ENCODE assay signal across 4 fruit fly cellular contexts in genomic region chr3R:20587630-20588479, dm6.
TF ChIP-seq lines count a peak whose summit lies in the region.

Gene Septin2, minus strand, starts transcription at chr3R:20588356.

TF ChIP-seq in whole organism, adult, 20 proteins besides CTCF, POLR2A, EP300 and RAD21 (continued from another document):
- TF ChIP-seq Mnt (GFP tag; optimal IDR thresholded peaks at IDR 0.05; lab: Kevin White, UChicago) (peak; percentile 45), tj (GFP tag; optimal IDR thresholded peaks at IDR 0.05; lab: Kevin White, UChicago) (peak; percentile 57)

TF ChIP-seq in whole organism, embryonic, 481 proteins besides CTCF, POLR2A, EP300 and RAD21 (continued from another document and continues in another):
- TF ChIP-seq tna (GFP tag; IDR thresholded peaks at IDR 0.05; lab: Robert Waterston, UW; ENCODE audit: partially characterized antibody), result no peak
- peak; percentile 88 for TF ChIP-seq tio (GFP tag; optimal IDR thresholded peaks at IDR 0.05; lab: Kevin White, UChicago)
- peak; percentile 59 for TF ChIP-seq salm (tag; optimal IDR thresholded peaks at IDR 0.05; lab: Kevin White, UChicago)
- TF ChIP-seq chif (GFP tag; optimal IDR thresholded peaks at IDR 0.05; lab: Kevin White, UChicago), result peak; percentile 49 to 83
- peak; percentile 74 for TF ChIP-seq Hr3 (GFP tag; optimal IDR thresholded peaks at IDR 0.05; lab: Kevin White, UChicago)
- TF ChIP-seq rib (GFP tag; IDR thresholded peaks at IDR 0.05; lab: Robert Waterston, UW), result no peak
- TF ChIP-seq CG1233 (GFP tag; optimal IDR thresholded peaks at IDR 0.05; lab: Kevin White, UChicago), result peak; percentile 84
- TF ChIP-seq Trl (optimal IDR thresholded peaks at IDR 0.05; lab: Kevin White, UChicago), result no peak
- peak; percentile 43 for TF ChIP-seq Trl (GFP tag; optimal IDR thresholded peaks at IDR 0.05; lab: Kevin White, UChicago)
- no peak for TF ChIP-seq Jarid2 (GFP tag; optimal IDR thresholded peaks at IDR 0.05; lab: Kevin White, UChicago)
- TF ChIP-seq unpg (GFP tag; optimal IDR thresholded peaks at IDR 0.05; lab: Kevin White, UChicago), result peak; percentile 59
- 0 out of 3 replicates have a peak, but pooled peaks have one; percentile 31 for TF ChIP-seq CG2889 (GFP tag; IDR thresholded peaks at IDR 0.05; lab: Robert Waterston, UW)
- TF ChIP-seq sna (GFP tag; IDR thresholded peaks at IDR 0.05; lab: Robert Waterston, UW; ENCODE audit: partially characterized antibody), result peak; percentile 42; the same call in 1 of the 2 replicates
- peak; percentile 27 for TF ChIP-seq CG9609 (GFP tag; optimal IDR thresholded peaks at IDR 0.05; lab: Kevin White, UChicago)
- no peak for TF ChIP-seq mirr (GFP tag; optimal IDR thresholded peaks at IDR 0.05; lab: Kevin White, UChicago)
- TF ChIP-seq cad (GFP tag; optimal IDR thresholded peaks at IDR 0.05; lab: Kevin White, UChicago), result no peak
- TF ChIP-seq Med (GFP tag; lab: Kevin White, UChicago), result peak; percentile 86
- no peak for TF ChIP-seq Ets65A (GFP tag; lab: Kevin White, UChicago)
- peak; percentile 54; the same call in 1 of the 2 replicates for TF ChIP-seq CG17328 (GFP tag; IDR thresholded peaks at IDR 0.05; lab: Robert Waterston, UW)
- peak; percentile 82 for TF ChIP-seq org-1 (GFP tag; optimal IDR thresholded peaks at IDR 0.05; lab: Kevin White, UChicago)
- TF ChIP-seq Doc2 (GFP tag; IDR thresholded peaks at IDR 0.05; lab: Robert Waterston, UW), result no peak
- TF ChIP-seq Dfd (GFP tag; optimal IDR thresholded peaks at IDR 0.05; lab: Kevin White, UChicago), result no peak
- TF ChIP-seq CG13296 (GFP tag; optimal IDR thresholded peaks at IDR 0.05; lab: Kevin White, UChicago), result peak; percentile 78
- TF ChIP-seq CG10147 (GFP tag; optimal IDR thresholded peaks at IDR 0.05; lab: Kevin White, UChicago), result peak; percentile 62
- peak; percentile 37; the same call in 1 of the 2 replicates for TF ChIP-seq E2f2 (GFP tag; IDR thresholded peaks at IDR 0.05; lab: Robert Waterston, UW)
- peak; percentile 91 for TF ChIP-seq CG11504 (tag; optimal IDR thresholded peaks at IDR 0.05; lab: Kevin White, UChicago)
- TF ChIP-seq CG1603 (tag; optimal IDR thresholded peaks at IDR 0.05; lab: Kevin White, UChicago), result peak; percentile 47
- no peak for TF ChIP-seq usp (GFP tag; optimal IDR thresholded peaks at IDR 0.05; lab: Kevin White, UChicago)
- TF ChIP-seq pros (GFP tag; optimal IDR thresholded peaks at IDR 0.05; lab: Kevin White, UChicago), result no peak
- peak; percentile 88 for TF ChIP-seq gem (tag; optimal IDR thresholded peaks at IDR 0.05; lab: Kevin White, UChicago)
- peak; percentile 26 for TF ChIP-seq Ets97D (GFP tag; optimal IDR thresholded peaks at IDR 0.05; lab: Kevin White, UChicago)
- TF ChIP-seq Poxn (GFP tag; IDR thresholded peaks at IDR 0.05; lab: Robert Waterston, UW), result no peak
- peak; percentile 95 for TF ChIP-seq Sox100B (GFP tag; optimal IDR thresholded peaks at IDR 0.05; lab: Kevin White, UChicago)
- TF ChIP-seq odd (GFP tag; optimal IDR thresholded peaks at IDR 0.05; lab: Kevin White, UChicago), result peak; percentile 85
- no peak for TF ChIP-seq prd (optimal IDR thresholded peaks at IDR 0.05; lab: Kevin White, UChicago)
- TF ChIP-seq prd (GFP tag; IDR thresholded peaks at IDR 0.05; lab: Robert Waterston, UW), result peak; percentile 72
- TF ChIP-seq knrl (GFP tag; IDR thresholded peaks at IDR 0.05; lab: Robert Waterston, UW; ENCODE audit: partially characterized antibody), result no peak
- peak; percentile 89 for TF ChIP-seq CG2678 (tag; optimal IDR thresholded peaks at IDR 0.05; lab: Kevin White, UChicago)
- peak; percentile 73 for TF ChIP-seq lmd (GFP tag; IDR thresholded peaks at IDR 0.05; lab: Robert Waterston, UW)
- peak; percentile 68 for TF ChIP-seq Hmr (GFP tag; optimal IDR thresholded peaks at IDR 0.05; lab: Kevin White, UChicago)
- TF ChIP-seq CG11560 (tag; IDR thresholded peaks at IDR 0.05; lab: Robert Waterston, UW), result 0 out of 3 replicates have a peak, but pooled peaks have one; percentile 14
- TF ChIP-seq CG18619 (GFP tag; optimal IDR thresholded peaks at IDR 0.05; lab: Kevin White, UChicago), result peak; percentile 80
- peak; percentile 59 for TF ChIP-seq CG14441 (GFP tag; IDR thresholded peaks at IDR 0.05; lab: Robert Waterston, UW)

TF ChIP-seq in whole organism, prepupa, 60 proteins besides CTCF, POLR2A, EP300 and RAD21 (continued from another document):
- peak; percentile 97 for TF ChIP-seq CG32006 (GFP tag; optimal IDR thresholded peaks at IDR 0.05; lab: Kevin White, UChicago)
- peak; percentile 82 for TF ChIP-seq dac (GFP tag; optimal IDR thresholded peaks at IDR 0.05; lab: Kevin White, UChicago)
- TF ChIP-seq CG16779 (tag; optimal IDR thresholded peaks at IDR 0.05; lab: Kevin White, UChicago), result peak; percentile 81
- peak; percentile 77 for TF ChIP-seq CG1621 (tag; optimal IDR thresholded peaks at IDR 0.05; lab: Kevin White, UChicago)
- peak; percentile 96 for TF ChIP-seq Met (GFP tag; optimal IDR thresholded peaks at IDR 0.05; lab: Kevin White, UChicago)
- TF ChIP-seq CG6163 (GFP tag; IDR thresholded peaks at IDR 0.05; lab: Robert Waterston, UW), result peak; percentile 78
- peak; percentile 99 for TF ChIP-seq Eip78C (GFP tag; lab: Kevin White, UChicago)
- peak; percentile 75 for TF ChIP-seq Gug (GFP tag; IDR thresholded peaks at IDR 0.05; lab: Robert Waterston, UW)
- peak; percentile 94 for TF ChIP-seq CG8632 (GFP tag; optimal IDR thresholded peaks at IDR 0.05; lab: Kevin White, UChicago)
- TF ChIP-seq CG11902 (GFP tag; optimal IDR thresholded peaks at IDR 0.05; lab: Kevin White, UChicago), result peak; percentile 85
- no peak for TF ChIP-seq CG4318 (GFP tag; optimal IDR thresholded peaks at IDR 0.05; lab: Kevin White, UChicago)
- peak; percentile 80 for TF ChIP-seq CG9139 (GFP tag; optimal IDR thresholded peaks at IDR 0.05; lab: Kevin White, UChicago)
- peak; percentile 92 for TF ChIP-seq cyc (GFP tag; optimal IDR thresholded peaks at IDR 0.05; lab: Kevin White, UChicago)
- TF ChIP-seq acj6 (GFP tag; optimal IDR thresholded peaks at IDR 0.05; lab: Kevin White, UChicago), result peak; percentile 92
- TF ChIP-seq spab (GFP tag; optimal IDR thresholded peaks at IDR 0.05; lab: Kevin White, UChicago), result peak; percentile 90
- peak; percentile 96 for TF ChIP-seq esn (GFP tag; optimal IDR thresholded peaks at IDR 0.05; lab: Kevin White, UChicago)
- peak; percentile 92 for TF ChIP-seq fd59A (GFP tag; optimal IDR thresholded peaks at IDR 0.05; lab: Kevin White, UChicago)
- TF ChIP-seq CG31627 (GFP tag; optimal IDR thresholded peaks at IDR 0.05; lab: Kevin White, UChicago), result peak; percentile 94
- TF ChIP-seq CG3032 (tag; optimal IDR thresholded peaks at IDR 0.05; lab: Kevin White, UChicago), result peak; percentile 85
- TF ChIP-seq Blimp-1 (GFP tag; optimal IDR thresholded peaks at IDR 0.05; lab: Kevin White, UChicago), result peak; percentile 85
- TF ChIP-seq CG34406 (GFP tag; optimal IDR thresholded peaks at IDR 0.05; lab: Kevin White, UChicago), result peak; percentile 92
- peak; percentile 89 for TF ChIP-seq Ets96B (tag; optimal IDR thresholded peaks at IDR 0.05; lab: Kevin White, UChicago)
- peak; percentile 93 for TF ChIP-seq pdm3 (GFP tag; optimal IDR thresholded peaks at IDR 0.05; lab: Kevin White, UChicago)
- TF ChIP-seq CG7368 (GFP tag; optimal IDR thresholded peaks at IDR 0.05; lab: Kevin White, UChicago), result peak; percentile 91
- TF ChIP-seq CG8319 (GFP tag; optimal IDR thresholded peaks at IDR 0.05; lab: Kevin White, UChicago), result peak; percentile 92
- peak; percentile 94 for TF ChIP-seq net (GFP tag; optimal IDR thresholded peaks at IDR 0.05; lab: Kevin White, UChicago)
- peak; percentile 94 for TF ChIP-seq Sox102F (GFP tag; optimal IDR thresholded peaks at IDR 0.05; lab: Kevin White, UChicago)
- TF ChIP-seq Hr39 (GFP tag; optimal IDR thresholded peaks at IDR 0.05; lab: Kevin White, UChicago), result peak; percentile 93
- TF ChIP-seq CG11762 (GFP tag; optimal IDR thresholded peaks at IDR 0.05; lab: Kevin White, UChicago; ENCODE audit: insufficient read depth), result peak; percentile 95
- TF ChIP-seq CG3919 (GFP tag; optimal IDR thresholded peaks at IDR 0.05; lab: Kevin White, UChicago), result peak; percentile 94
- peak; percentile 87 for TF ChIP-seq Lpt (GFP tag; optimal IDR thresholded peaks at IDR 0.05; lab: Kevin White, UChicago)
- TF ChIP-seq CG8119 (GFP tag; IDR thresholded peaks at IDR 0.05; lab: Robert Waterston, UW), result peak; percentile 94
- peak; percentile 88 for TF ChIP-seq Sox15 (GFP tag; optimal IDR thresholded peaks at IDR 0.05; lab: Kevin White, UChicago)
- peak; percentile 96 for TF ChIP-seq topi (GFP tag; optimal IDR thresholded peaks at IDR 0.05; lab: Kevin White, UChicago)
- peak; percentile 82 to 88 for TF ChIP-seq ss (GFP tag; optimal IDR thresholded peaks at IDR 0.05; lab: Kevin White, UChicago)
- TF ChIP-seq dsx (GFP tag; optimal IDR thresholded peaks at IDR 0.05; lab: Kevin White, UChicago; ENCODE audit: poor library complexity, severe bottlenecking), result peak; percentile 85
- TF ChIP-seq eg (GFP tag; IDR thresholded peaks at IDR 0.05; lab: Robert Waterston, UW), result peak; percentile 82
- TF ChIP-seq CG10669 (GFP tag; optimal IDR thresholded peaks at IDR 0.05; lab: Kevin White, UChicago), result peak; percentile 95
- TF ChIP-seq CG6854 (GFP tag; optimal IDR thresholded peaks at IDR 0.05; lab: Kevin White, UChicago), result peak; percentile 91
- peak; percentile 80 for TF ChIP-seq fd85E (GFP tag; optimal IDR thresholded peaks at IDR 0.05; lab: Kevin White, UChicago)
TF ChIP-seq in whole organism, prepupa: peak in this region for 58.

TF ChIP-seq in whole organism, wandering third instar larva, 38 proteins besides CTCF, POLR2A, EP300 and RAD21 (continued from another document):
- peak; percentile 91 for TF ChIP-seq fru (GFP tag; optimal IDR thresholded peaks at IDR 0.05; lab: Kevin White, UChicago)
- no peak for TF ChIP-seq pan (optimal IDR thresholded peaks at IDR 0.05; lab: Kevin White, UChicago)
- TF ChIP-seq Hr78 (GFP tag; optimal IDR thresholded peaks at IDR 0.05; lab: Kevin White, UChicago), result no peak
- TF ChIP-seq tai (GFP tag; optimal IDR thresholded peaks at IDR 0.05; lab: Kevin White, UChicago), result no peak
- peak; percentile 94 for TF ChIP-seq h (GFP tag; optimal IDR thresholded peaks at IDR 0.05; lab: Kevin White, UChicago)
- TF ChIP-seq Hnf4 (GFP tag; optimal IDR thresholded peaks at IDR 0.05; lab: Kevin White, UChicago), result peak; percentile 88
- TF ChIP-seq dmrt93B (GFP tag; optimal IDR thresholded peaks at IDR 0.05; lab: Kevin White, UChicago), result peak; percentile 89
- TF ChIP-seq Vsx2 (GFP tag; optimal IDR thresholded peaks at IDR 0.05; lab: Kevin White, UChicago; ENCODE audit: partially characterized antibody), result no peak
- no peak for TF ChIP-seq dl (GFP tag; optimal IDR thresholded peaks at IDR 0.05; lab: Kevin White, UChicago; ENCODE audit: insufficient read depth in 1 of 2, partially characterized antibody in 2 of 2)
- TF ChIP-seq usp (GFP tag; optimal IDR thresholded peaks at IDR 0.05; lab: Kevin White, UChicago), result no peak
- TF ChIP-seq HLH106 (tag; optimal IDR thresholded peaks at IDR 0.05; lab: Kevin White, UChicago), result peak; percentile 88
- TF ChIP-seq Sp1 (GFP tag; optimal IDR thresholded peaks at IDR 0.05; lab: Kevin White, UChicago), result peak; percentile 91
- TF ChIP-seq sv (GFP tag; optimal IDR thresholded peaks at IDR 0.05; lab: Kevin White, UChicago), result no peak
- no peak for TF ChIP-seq Abd-B (GFP tag; optimal IDR thresholded peaks at IDR 0.05; lab: Kevin White, UChicago)
- TF ChIP-seq OdsH (GFP tag; optimal IDR thresholded peaks at IDR 0.05; lab: Kevin White, UChicago), result peak; percentile 93
- no peak for TF ChIP-seq CrebA (GFP tag; optimal IDR thresholded peaks at IDR 0.05; lab: Kevin White, UChicago; ENCODE audit: borderline replicate concordance)
